Fruit fly (Drosophila melanogaster) whole organism, wandering third instar larva: ENCODE data around the gene Rad23.
"Not testable (repeated sequence)": the region's sequence is repeated elsewhere in the genome, so short reads cannot be mapped to it uniquely, and the experiment has no call there.

Experiments
- Abd-B ChIP-seq: fragments of >200 bp; optimal IDR thresholded peaks from 2 replicates; lab custom pipeline; 2017; ENCODE audit warnings: missing biosample characterization, missing genetic modification characterization
- CrebA ChIP-seq: fragments of 200-800 bp; sonication (Bioruptor generic); optimal IDR thresholded peaks from 2 replicates; lab custom pipeline; 2016; ENCODE audit warnings: missing biosample characterization, mild to moderate bottlenecking, missing genetic modification characterization, borderline replicate concordance
- Dfd ChIP-seq: fragments of >200 bp; optimal IDR thresholded peaks from 2 replicates; lab custom pipeline; 2017; ENCODE audit warnings: missing biosample characterization, missing genetic modification characterization
- GATAd ChIP-seq: sonication (Bioruptor generic); optimal IDR thresholded peaks from 2 replicates; lab custom pipeline; 2016; ENCODE audit warnings: missing biosample characterization, missing genetic modification characterization
- HLH106 ChIP-seq: fragments of 200-800 bp; optimal IDR thresholded peaks from 3 replicates; lab custom pipeline; 2019; ENCODE audit warnings: missing biosample characterization, mild to moderate bottlenecking, missing genetic modification characterization, moderate library complexity
- Hnf4 ChIP-seq: fragments of 200-800 bp; sonication (Bioruptor generic); optimal IDR thresholded peaks from 2 replicates; lab custom pipeline; 2016; ENCODE audit warnings: missing biosample characterization, mild to moderate bottlenecking, missing genetic modification characterization
- Hr83 ChIP-seq: fragments of 200-300 bp; sonication (Bioruptor generic); optimal IDR thresholded peaks from 2 replicates; lab custom pipeline; 2016; ENCODE audit warnings: missing biosample characterization, mild to moderate bottlenecking, missing genetic modification characterization, moderate library complexity; ENCODE audit not compliant: poor library complexity, severe bottlenecking
- Jra ChIP-seq: sonication (Bioruptor generic); optimal IDR thresholded peaks from 2 replicates; lab custom pipeline; 2016; ENCODE audit warnings: missing biosample characterization, missing genetic modification characterization
- Mio ChIP-seq: sonication (Bioruptor generic); optimal IDR thresholded peaks from 2 replicates; lab custom pipeline; 2016; ENCODE audit warnings: missing biosample characterization, missing genetic modification characterization
- Myc ChIP-seq: fragments of >200 bp; optimal IDR thresholded peaks from 2 replicates; lab custom pipeline; 2017
- N ChIP-seq: fragments of >200 bp; optimal IDR thresholded peaks from 2 replicates; lab custom pipeline; 2018; ENCODE audit warnings: missing biosample characterization, missing external identifiers, missing genetic modification characterization
- OdsH ChIP-seq: fragments of 200-800 bp; sonication (Bioruptor generic); optimal IDR thresholded peaks from 2 replicates; lab custom pipeline; 2016; ENCODE audit warnings: missing biosample characterization, mild to moderate bottlenecking, missing genetic modification characterization
- Rel ChIP-seq, 2 experiments: fragments of 200-800 bp; sonication (Bioruptor generic) in 1 of 2; optimal IDR thresholded peaks; 2 replicates in 1 of 2; 3 replicates in 1 of 2; lab custom pipeline; 2016 to 2019; ENCODE audit warnings: mild to moderate bottlenecking in 2 of 2, missing biosample characterization in 2 of 2, missing genetic modification characterization in 2 of 2, moderate library complexity in 1 of 2
- Sp1 ChIP-seq: fragments of 200-800 bp; sonication (Bioruptor generic); optimal IDR thresholded peaks from 3 replicates; lab custom pipeline; 2019; ENCODE audit warnings: missing biosample characterization, mild to moderate bottlenecking, missing genetic modification characterization, moderate library complexity
- Vsx2 ChIP-seq: fragments of 200-300, 225-300 bp; sonication (Bioruptor generic); optimal IDR thresholded peaks from 2 replicates; lab custom pipeline; 2018; ENCODE audit warnings: missing biosample characterization, missing genetic modification characterization; ENCODE audit not compliant: partially characterized antibody
- br ChIP-seq: fragments of 200-800 bp; sonication (Bioruptor generic); optimal IDR thresholded peaks from 2 replicates; lab custom pipeline; 2016; ENCODE audit warnings: missing biosample characterization, missing genetic modification characterization
- brk ChIP-seq: fragments of 200-800 bp; sonication (Bioruptor generic); optimal IDR thresholded peaks from 2 replicates; lab custom pipeline; 2016; ENCODE audit warnings: missing biosample characterization, mild to moderate bottlenecking, missing genetic modification characterization
- dl ChIP-seq, 2 experiments: fragments of 175-275, 200-275 bp in 1 of 2; fragments of 200-275 bp in 1 of 2; sonication (Bioruptor generic); optimal IDR thresholded peaks; lab custom pipeline; 2018; ENCODE audit warnings: mild to moderate bottlenecking in 2 of 2, missing biosample characterization in 2 of 2, missing genetic modification characterization in 2 of 2, moderate library complexity in 2 of 2; ENCODE audit not compliant: partially characterized antibody in 2 of 2, insufficient read depth in 1 of 2
- dmrt93B ChIP-seq: fragments of 200-800 bp; sonication (Bioruptor generic); optimal IDR thresholded peaks from 2 replicates; lab custom pipeline; 2018; ENCODE audit warnings: missing biosample characterization, mild to moderate bottlenecking, missing genetic modification characterization
- dsf ChIP-seq: sonication (Bioruptor generic); optimal IDR thresholded peaks from 2 replicates; lab custom pipeline; 2016; ENCODE audit warnings: missing biosample characterization, missing genetic modification characterization, borderline replicate concordance
- ey ChIP-seq: fragments of 200-800 bp; sonication (Bioruptor generic); optimal IDR thresholded peaks from 2 replicates; lab custom pipeline; 2016; ENCODE audit warnings: missing biosample characterization, missing genetic modification characterization
- foxo ChIP-seq, 2 experiments: fragments of 200-800 bp; sonication (Bioruptor generic); optimal IDR thresholded peaks; 2 replicates in 1 of 2; 3 replicates in 1 of 2; lab custom pipeline; 2016 to 2017; ENCODE audit warnings: missing biosample characterization in 2 of 2, missing genetic modification characterization in 2 of 2
- fru ChIP-seq: fragments of 200-800 bp; sonication (Bioruptor generic); optimal IDR thresholded peaks from 3 replicates; lab custom pipeline; 2016; ENCODE audit warnings: missing biosample characterization, mild to moderate bottlenecking, missing genetic modification characterization
- h ChIP-seq: fragments of 200-800 bp; sonication (Bioruptor generic); optimal IDR thresholded peaks from 3 replicates; lab custom pipeline; 2016; ENCODE audit warnings: missing biosample characterization, mild to moderate bottlenecking, missing genetic modification characterization
- jim ChIP-seq: fragments of 175-275, 200-325 bp; sonication (Bioruptor generic); optimal IDR thresholded peaks from 2 replicates; lab custom pipeline; 2016; ENCODE audit warnings: missing biosample characterization, mild to moderate bottlenecking, missing genetic modification characterization
- lola ChIP-seq: fragments of >200 bp; optimal IDR thresholded peaks from 2 replicates; lab custom pipeline; 2017; ENCODE audit warnings: missing biosample characterization, missing genetic modification characterization
- pan ChIP-seq: fragments of >200 bp; optimal IDR thresholded peaks from 2 replicates; lab custom pipeline; 2017
- psq ChIP-seq: fragments of 200-800 bp; sonication (Bioruptor generic); optimal IDR thresholded peaks from 3 replicates; lab custom pipeline; 2017; ENCODE audit warnings: missing biosample characterization, mild to moderate bottlenecking, missing genetic modification characterization, moderate library complexity
- sv ChIP-seq: fragments of 200-800 bp; sonication (Bioruptor generic); optimal IDR thresholded peaks from 3 replicates; lab custom pipeline; 2016; ENCODE audit warnings: missing biosample characterization, missing genetic modification characterization
- usp ChIP-seq: fragments of >200 bp; optimal IDR thresholded peaks from 2 replicates; lab custom pipeline; 2017; ENCODE audit warnings: missing biosample characterization, missing genetic modification characterization

Gene Rad23

dm6 chr4:292403-292802 lies 15.5 kb upstream of the Rad23 start:
- TF ChIP-seq N (GFP tag; lab: Kevin White, UChicago) (no peak), CrebA (GFP tag; lab: Kevin White, UChicago) (no peak), Mio (no peak), fru (GFP tag; lab: Kevin White, UChicago) (no peak), dsf (no peak), foxo (GFP tag; optimal IDR thresholded peaks at IDR 0.05; lab: Kevin White, UChicago) (no peak), Abd-B (GFP tag; lab: Kevin White, UChicago) (no peak), pan (lab: Kevin White, UChicago) (no peak), GATAd (GFP tag; lab: Kevin White, UChicago) (no peak), Dfd (GFP tag; lab: Kevin White, UChicago) (no peak), Hnf4 (no peak), Hr83 (no peak), dl (GFP tag; optimal IDR thresholded peaks at IDR 0.05; lab: Kevin White, UChicago; ENCODE audit: insufficient read depth in 1 of 2, partially characterized antibody in 2 of 2) (no peak), Myc (lab: Kevin White, UChicago) (no peak), usp (GFP tag; lab: Kevin White, UChicago) (no peak), dmrt93B (GFP tag; lab: Kevin White, UChicago) (no peak)
- TF ChIP-seq, all 38 proteins: peak for 0

dm6 chr4:305697-306096 lies 2.2 kb upstream of the Rad23 start:
- TF ChIP-seq OdsH (GFP tag; lab: Kevin White, UChicago) (no peak), dmrt93B (GFP tag; lab: Kevin White, UChicago) (no peak), fru (GFP tag; lab: Kevin White, UChicago) (no peak), lola (GFP tag; lab: Kevin White, UChicago) (no peak), Jra (GFP tag; lab: Kevin White, UChicago) (no peak), sv (GFP tag; lab: Kevin White, UChicago) (no peak), ey (no peak), Myc (lab: Kevin White, UChicago) (no peak), Rel (GFP tag; optimal IDR thresholded peaks at IDR 0.05; lab: Kevin White, UChicago) (no peak), Rel (tag; optimal IDR thresholded peaks at IDR 0.05; lab: Kevin White, UChicago) (no peak), dsf (no peak), Abd-B (GFP tag; lab: Kevin White, UChicago) (no peak), h (no peak)
- TF ChIP-seq, all 38 proteins: peak for 0

dm6 chr4:306431-307342 lies 1.2 kb upstream of the Rad23 start, which contains the start of gene Syt7:
Syt7 (minus strand) TSS chr4:306481.
- TF ChIP-seq lola, Abd-B, brk (GFP tag; lab: Kevin White, UChicago): not testable (repeated sequence)

- TF ChIP-seq ey, result no peak
- no peak for TF ChIP-seq Mio
- TF ChIP-seq Vsx2 (GFP tag; lab: Kevin White, UChicago), result no peak
- TF ChIP-seq psq (GFP tag; lab: Kevin White, UChicago), result no peak
- TF ChIP-seq Dfd (GFP tag; lab: Kevin White, UChicago), result no peak
- no peak for TF ChIP-seq jim (GFP tag; lab: Kevin White, UChicago)
- no peak for TF ChIP-seq lola (GFP tag; lab: Kevin White, UChicago)
- no peak for TF ChIP-seq usp (GFP tag; lab: Kevin White, UChicago)
- TF ChIP-seq Hr83, result no peak
- no peak for TF ChIP-seq HLH106
- TF ChIP-seq pan (lab: Kevin White, UChicago), result no peak
- no peak for TF ChIP-seq br (GFP tag; lab: Kevin White, UChicago)
- TF ChIP-seq dmrt93B (GFP tag; lab: Kevin White, UChicago), result no peak
- no peak for TF ChIP-seq sv (GFP tag; lab: Kevin White, UChicago)
- TF ChIP-seq Sp1 (GFP tag; lab: Kevin White, UChicago), result no peak
- TF ChIP-seq, all 38 proteins: peak for 0
These were observed 2.8 kb downstream of the Rad23 start for dm6 chr4:310670-311069.
